Fruit fly (Drosophila melanogaster) whole organism, adult: Measurements from ENCODE around the gene CG15820.

Source experiments
- CG11617 ChIP-seq: fragments of 200-800 bp; sonication (Bioruptor generic); optimal IDR thresholded peaks from 2 replicates; lab custom pipeline; 2017; ENCODE audit warnings: mild to moderate bottlenecking, missing biosample characterization, missing genetic modification reagents, missing genetic modification characterization
- CG12768 ChIP-seq: fragments of 200-800 bp; sonication (Bioruptor generic); optimal IDR thresholded peaks from 2 replicates; lab custom pipeline; 2017; ENCODE audit warnings: missing biosample characterization, missing genetic modification characterization, mild to moderate bottlenecking, moderate library complexity, missing genetic modification reagents
- CG14711 ChIP-seq: fragments of 200-800 bp; sonication (Bioruptor generic); optimal IDR thresholded peaks from 2 replicates; lab custom pipeline; 2018; ENCODE audit warnings: missing biosample characterization, mild to moderate bottlenecking, missing genetic modification characterization, moderate library complexity
- CG1620 ChIP-seq: fragments of 200-800 bp; sonication (Bioruptor generic); optimal IDR thresholded peaks from 2 replicates; lab custom pipeline; 2016; ENCODE audit warnings: missing biosample characterization, missing genetic modification characterization
- CG33017 ChIP-seq: fragments of 200-800 bp; sonication (Bioruptor generic); optimal IDR thresholded peaks from 2 replicates; lab custom pipeline; 2018; ENCODE audit warnings: missing biosample characterization, mild to moderate bottlenecking, missing genetic modification characterization, moderate library complexity
- CG5204 ChIP-seq: fragments of 200-800 bp; sonication (Bioruptor generic); optimal IDR thresholded peaks from 2 replicates; lab custom pipeline; 2016; ENCODE audit warnings: missing biosample characterization, missing genetic modification characterization
- CG7045 ChIP-seq: fragments of 200-800 bp; sonication (Bioruptor generic); optimal IDR thresholded peaks from 2 replicates; lab custom pipeline; 2017; ENCODE audit warnings: missing biosample characterization, mild to moderate bottlenecking, missing genetic modification characterization
- CG7101 ChIP-seq: fragments of 200-800 bp; sonication (Bioruptor generic); optimal IDR thresholded peaks from 2 replicates; lab custom pipeline; 2018; ENCODE audit warnings: missing biosample characterization, mild to moderate bottlenecking, missing genetic modification characterization, moderate library complexity
- Clk ChIP-seq: fragments of 200-800 bp; sonication (Bioruptor generic); optimal IDR thresholded peaks from 2 replicates; lab custom pipeline; 2017; ENCODE audit warnings: missing biosample characterization, missing genetic modification characterization
- Crg-1 ChIP-seq: fragments of 200-800 bp; sonication (Bioruptor generic); optimal IDR thresholded peaks from 2 replicates; lab custom pipeline; 2016; ENCODE audit warnings: missing biosample characterization, missing genetic modification characterization
- Hr96 ChIP-seq: fragments of 200-800 bp; sonication (Bioruptor generic); optimal IDR thresholded peaks from 2 replicates; lab custom pipeline; 2016; ENCODE audit warnings: missing biosample characterization, missing genetic modification characterization
- Mnt ChIP-seq: fragments of 200-800 bp; sonication (Bioruptor generic); optimal IDR thresholded peaks from 2 replicates; lab custom pipeline; 2016; ENCODE audit warnings: missing biosample characterization, mild to moderate bottlenecking, missing genetic modification characterization
- bab1 ChIP-seq: fragments of 200-800 bp; sonication (Bioruptor generic); optimal IDR thresholded peaks from 3 replicates; lab custom pipeline; 2019; ENCODE audit warnings: missing biosample characterization, mild to moderate bottlenecking, missing genetic modification characterization, moderate library complexity
- cic ChIP-seq: fragments of 200-800 bp; sonication (Bioruptor generic); optimal IDR thresholded peaks from 2 replicates; lab custom pipeline; 2017; ENCODE audit warnings: missing biosample characterization, mild to moderate bottlenecking, missing genetic modification characterization, moderate library complexity
- cnc ChIP-seq, 2 experiments: fragments of >200 bp; optimal IDR thresholded peaks; 2 replicates each; lab custom pipeline; 2017
- kay ChIP-seq: fragments of 200-800 bp; sonication (Bioruptor generic); peaks from one replicate; lab custom pipeline; 2016; ENCODE audit warnings: missing biosample characterization, missing genetic modification characterization, borderline replicate concordance
- ovo ChIP-seq: fragments of 200-800 bp; sonication (Bioruptor generic); optimal IDR thresholded peaks from 2 replicates; lab custom pipeline; 2016; ENCODE audit warnings: missing biosample characterization, missing genetic modification characterization
- pad ChIP-seq: fragments of 200-800 bp; sonication (Bioruptor generic); optimal IDR thresholded peaks from 3 replicates; lab custom pipeline; 2017; ENCODE audit warnings: missing biosample characterization, missing genetic modification characterization, mild to moderate bottlenecking, moderate library complexity, missing genetic modification reagents
- tj ChIP-seq: fragments of 200-800 bp; sonication (Bioruptor generic); optimal IDR thresholded peaks from 3 replicates; lab custom pipeline; 2017; ENCODE audit warnings: missing biosample characterization, mild to moderate bottlenecking, missing genetic modification characterization, moderate library complexity
- toe ChIP-seq: fragments of 200-800 bp; sonication (Bioruptor generic); optimal IDR thresholded peaks from 2 replicates; lab custom pipeline; 2016; ENCODE audit warnings: missing biosample characterization, missing genetic modification characterization

The CG15820 gene

dm6 chr3L:2174232-2174631 lies at the start of gene CG15820:
CG15820 (minus strand) TSS chr3L:2174332.
- TF ChIP-seq kay (GFP tag; lab: Kevin White, UChicago): no peak
- TF ChIP-seq CG33017: no peak
- no peak for TF ChIP-seq CG11617 (GFP tag; lab: Kevin White, UChicago)
- no peak for TF ChIP-seq cnc (optimal IDR thresholded peaks at IDR 0.05; lab: Kevin White, UChicago)
- no peak for TF ChIP-seq ovo (GFP tag; lab: Kevin White, UChicago)
- no peak for TF ChIP-seq Clk
- no peak for TF ChIP-seq CG14711 (tag; lab: Kevin White, UChicago)
- TF ChIP-seq Mnt (GFP tag; lab: Kevin White, UChicago): no peak
- no peak for TF ChIP-seq Crg-1 (GFP tag; lab: Kevin White, UChicago)
- no peak for TF ChIP-seq CG1620 (GFP tag; lab: Kevin White, UChicago)
- no peak for TF ChIP-seq CG12768
- no peak for TF ChIP-seq CG7101
- TF ChIP-seq toe: no peak
- no peak for TF ChIP-seq CG5204 (GFP tag; lab: Kevin White, UChicago)

- no peak for TF ChIP-seq tj (GFP tag; lab: Kevin White, UChicago)
- no peak for TF ChIP-seq CG33017
- no peak for TF ChIP-seq CG11617 (GFP tag; lab: Kevin White, UChicago)
- TF ChIP-seq Mnt (GFP tag; lab: Kevin White, UChicago): no peak
- no peak for TF ChIP-seq CG1620 (GFP tag; lab: Kevin White, UChicago)
- no peak for TF ChIP-seq Crg-1 (GFP tag; lab: Kevin White, UChicago)
- no peak for TF ChIP-seq CG7101
- no peak for TF ChIP-seq cic (GFP tag; lab: Kevin White, UChicago)
- TF ChIP-seq pad (GFP tag; lab: Kevin White, UChicago): no peak
- TF ChIP-seq Hr96 (GFP tag; lab: Kevin White, UChicago): no peak
- TF ChIP-seq Clk: no peak
- no peak for TF ChIP-seq CG14711 (tag; lab: Kevin White, UChicago)
- TF ChIP-seq CG5204 (GFP tag; lab: Kevin White, UChicago): no peak
- no peak for TF ChIP-seq CG12768
- TF ChIP-seq ovo (GFP tag; lab: Kevin White, UChicago): no peak
- no peak for TF ChIP-seq CG7045 (GFP tag; lab: Kevin White, UChicago)
- TF ChIP-seq toe: no peak
These were observed 38.3 kb upstream of the CG15820 start, which contains the start of gene CG15878 for dm6 chr3L:2212403-2212802. CG15878 (minus strand) TSS chr3L:2212503.

- TF ChIP-seq Crg-1 (GFP tag; lab: Kevin White, UChicago): no peak
- TF ChIP-seq kay (GFP tag; lab: Kevin White, UChicago): no peak
- TF ChIP-seq CG1620 (GFP tag; lab: Kevin White, UChicago): no peak
- TF ChIP-seq CG7045 (GFP tag; lab: Kevin White, UChicago): no peak
- TF ChIP-seq cnc (optimal IDR thresholded peaks at IDR 0.05; lab: Kevin White, UChicago): no peak
- TF ChIP-seq toe: no peak
- TF ChIP-seq CG5204 (GFP tag; lab: Kevin White, UChicago): no peak
- no peak for TF ChIP-seq cic (GFP tag; lab: Kevin White, UChicago)
- no peak for TF ChIP-seq ovo (GFP tag; lab: Kevin White, UChicago)
- TF ChIP-seq bab1 (GFP tag; lab: Kevin White, UChicago): no peak
These were observed 22.6 kb upstream of the CG15820 start, which contains the start of gene CG8960 for dm6 chr3L:2196713-2197112. CG8960 (plus strand) TSS chr3L:2197013.

dm6 chr3L:2191994-2192450 lies 17.9 kb upstream of the CG15820 start, which contains the start of gene CG5707:
CG5707 (minus strand) TSS chr3L:2192221.
- TF ChIP-seq CG11617 (GFP tag; lab: Kevin White, UChicago): peak; percentile 39
- peak; percentile 53 for TF ChIP-seq pad (GFP tag; lab: Kevin White, UChicago)
- TF ChIP-seq kay (GFP tag; lab: Kevin White, UChicago): peak; percentile 82
- peak; percentile 35 for TF ChIP-seq CG7101
- TF ChIP-seq cic (GFP tag; lab: Kevin White, UChicago): no peak
- peak; percentile 35 for TF ChIP-seq CG12768
- peak; percentile 45 for TF ChIP-seq Mnt (GFP tag; lab: Kevin White, UChicago)
- TF ChIP-seq bab1 (GFP tag; lab: Kevin White, UChicago): peak; percentile 10
- no peak for TF ChIP-seq CG7045 (GFP tag; lab: Kevin White, UChicago)
- TF ChIP-seq CG1620 (GFP tag; lab: Kevin White, UChicago): no peak
- TF ChIP-seq Clk: no peak
- peak; percentile 15 for TF ChIP-seq CG14711 (tag; lab: Kevin White, UChicago)
- TF ChIP-seq toe: peak; percentile 38
- TF ChIP-seq CG33017: no peak
- peak in 1 of 2 experiments; percentile 54 for TF ChIP-seq cnc (optimal IDR thresholded peaks at IDR 0.05; lab: Kevin White, UChicago)
- TF ChIP-seq tj (GFP tag; lab: Kevin White, UChicago): peak; percentile 57
- no peak for TF ChIP-seq Crg-1 (GFP tag; lab: Kevin White, UChicago)
- peak; percentile 16 for TF ChIP-seq CG5204 (GFP tag; lab: Kevin White, UChicago)
- TF ChIP-seq ovo (GFP tag; lab: Kevin White, UChicago): no peak
- peak; percentile 35 for TF ChIP-seq Hr96 (GFP tag; lab: Kevin White, UChicago)

DNA sequence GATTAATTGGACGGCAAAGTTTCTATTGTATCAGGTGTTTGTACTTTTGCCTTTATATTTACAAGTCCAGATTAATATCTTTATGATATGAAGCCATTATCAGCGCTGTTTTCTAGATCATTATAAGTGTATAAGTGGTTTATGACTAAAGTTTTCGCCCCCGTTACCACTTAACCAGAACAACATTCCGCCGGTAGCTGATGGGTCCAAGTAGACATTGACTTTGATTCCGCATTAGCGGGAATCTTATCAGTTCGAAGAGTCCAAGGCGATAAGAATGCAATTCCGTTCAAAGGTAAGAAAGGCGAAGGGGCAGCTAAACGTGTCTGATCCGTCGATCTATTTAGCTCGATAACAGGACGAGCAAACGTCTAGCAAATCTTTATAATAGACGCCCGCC lies 17.4 kb upstream of the CG15820 start:
- TF ChIP-seq cic (GFP tag; lab: Kevin White, UChicago): peak; percentile 22
- TF ChIP-seq kay (GFP tag; lab: Kevin White, UChicago): no peak
- no peak for TF ChIP-seq toe

- TF ChIP-seq Clk: no peak
- no peak for TF ChIP-seq ovo (GFP tag; lab: Kevin White, UChicago)
- TF ChIP-seq pad (GFP tag; lab: Kevin White, UChicago): no peak
- TF ChIP-seq Crg-1 (GFP tag; lab: Kevin White, UChicago): no peak
- no peak for TF ChIP-seq CG7045 (GFP tag; lab: Kevin White, UChicago)
- TF ChIP-seq CG11617 (GFP tag; lab: Kevin White, UChicago): no peak
- no peak for TF ChIP-seq toe
- TF ChIP-seq CG7101: no peak
- TF ChIP-seq CG33017: no peak
- no peak for TF ChIP-seq tj (GFP tag; lab: Kevin White, UChicago)
- no peak for TF ChIP-seq CG5204 (GFP tag; lab: Kevin White, UChicago)
- TF ChIP-seq Mnt (GFP tag; lab: Kevin White, UChicago): no peak
- no peak for TF ChIP-seq Hr96 (GFP tag; lab: Kevin White, UChicago)
- TF ChIP-seq kay (GFP tag; lab: Kevin White, UChicago): no peak
- TF ChIP-seq cnc (optimal IDR thresholded peaks at IDR 0.05; lab: Kevin White, UChicago): no peak
These were observed 11.5 kb upstream of the CG15820 start, which contains the start of gene CG13810 for dm6 chr3L:2185630-2186029. CG13810 (plus strand) TSS chr3L:2185930.
